Worm (Caenorhabditis elegans): ENCODE measurements around the gene sra-14.

DNA sequence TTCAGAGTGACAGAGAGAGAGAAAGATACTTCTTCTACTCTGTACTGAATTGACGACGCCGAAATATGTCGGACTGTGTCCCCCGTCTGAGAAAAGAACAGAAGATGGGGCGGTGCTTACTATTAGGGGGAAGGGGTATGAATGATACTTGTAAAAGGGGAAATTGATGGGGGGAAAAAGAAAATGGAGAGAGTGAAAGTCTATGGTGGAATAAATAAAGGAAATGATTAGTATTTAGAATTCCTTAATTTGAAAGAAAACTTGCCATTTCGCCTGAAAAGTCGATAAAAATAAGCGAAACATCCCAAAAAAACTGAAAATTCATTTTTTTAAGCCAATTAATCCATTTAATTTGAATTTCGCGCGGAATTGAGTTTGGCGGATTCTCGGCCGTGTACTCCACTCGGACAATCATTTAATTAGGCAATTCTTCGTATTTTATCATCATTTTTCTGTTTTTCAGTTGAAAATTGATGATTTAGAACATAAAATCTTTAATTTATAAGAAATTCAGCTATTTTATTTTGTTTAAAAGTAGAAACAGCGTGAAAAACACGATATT, 29.5 kb downstream of the sra-14 start, which contains the start of gene F35C5.12:
- TF ChIP-seq him-1 (tag; optimal IDR thresholded peaks at IDR 0.05), result no peak
- TF ChIP-seq W03F9.2 (tag; optimal IDR thresholded peaks at IDR 0.05), result no peak

Measured in whole organism, L4/young adult.